Worm (Caenorhabditis elegans): ENCODE data around the gene acr-5.

DNA sequence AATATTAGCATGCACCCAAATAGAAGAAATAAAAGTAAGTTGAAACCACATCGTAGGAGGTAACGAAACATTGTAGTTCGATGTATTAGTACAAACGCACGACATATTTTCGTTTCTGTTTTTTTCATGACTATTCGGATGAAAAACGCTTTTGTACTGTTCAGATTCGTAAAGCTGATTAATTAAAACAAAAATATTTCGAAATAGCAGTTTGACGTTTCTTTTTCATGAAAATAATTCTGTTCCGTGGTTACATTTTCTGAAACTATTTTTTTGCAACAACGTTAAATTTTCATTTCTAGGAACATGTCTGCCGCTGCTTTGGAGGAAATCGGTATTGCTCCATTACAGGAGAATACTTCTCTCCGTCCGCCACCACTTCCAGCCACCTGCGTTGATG, 25.1 kb downstream of the acr-5 start, which contains the start of gene rpt-3:
- no peak for TF ChIP-seq ceh-36 (tag; optimal IDR thresholded peaks at IDR 0.05)
- TF ChIP-seq ets-7 (tag; optimal IDR thresholded peaks at IDR 0.05) = no peak
- TF ChIP-seq B0310.2 (tag; optimal IDR thresholded peaks at IDR 0.05) = no peak
- no peak for TF ChIP-seq sea-1 (GFP tag; conservative IDR thresholded peaks at IDR 0.05)
- TF ChIP-seq ama-1 (optimal IDR thresholded peaks at IDR 0.05) = no peak
- no peak for TF ChIP-seq hmg-4 (GFP tag; optimal IDR thresholded peaks at IDR 0.05)
- TF ChIP-seq hnd-1 (tag; optimal IDR thresholded peaks at IDR 0.05) = no peak
- TF ChIP-seq tbx-37 (GFP tag; conservative IDR thresholded peaks at IDR 0.05) = no peak
- TF ChIP-seq flt-1 (GFP tag; IDR thresholded peaks at IDR 0.05) = no peak
- TF ChIP-seq aly-1 (tag; optimal IDR thresholded peaks at IDR 0.05) = no peak
- TF ChIP-seq F13C5.2 (tag; optimal IDR thresholded peaks at IDR 0.05) = no peak
- no peak for TF ChIP-seq tbx-11 (GFP tag; IDR thresholded peaks at IDR 0.05)
- TF ChIP-seq tra-4 (tag; optimal IDR thresholded peaks at IDR 0.05) = no peak
